Worm (Caenorhabditis elegans): Measurements from ENCODE around the gene pqn-65.

DNA sequence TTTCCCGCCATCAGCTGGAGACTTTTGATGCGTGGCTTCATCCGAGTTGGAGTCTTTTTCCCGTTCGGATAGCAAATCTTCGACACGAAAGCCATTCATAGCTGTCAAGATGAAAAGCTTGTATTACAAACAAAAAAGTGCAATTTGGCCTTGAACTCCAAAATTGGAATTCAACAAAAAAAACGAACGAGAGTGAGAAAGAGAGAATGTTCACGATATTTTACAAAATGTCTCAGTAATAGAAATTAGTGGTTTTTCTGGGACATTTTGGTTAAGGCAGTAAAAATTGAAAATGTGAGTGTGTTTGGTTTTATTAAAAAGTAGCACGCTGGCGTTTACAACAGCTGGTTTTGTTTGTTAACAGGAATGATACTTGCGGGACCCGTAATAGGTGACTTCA lies 34.6 kb upstream of the pqn-65 start, which contains the start of gene ceh-1:
- TF ChIP-seq unc-130 (GFP tag; optimal IDR thresholded peaks at IDR 0.05) (no peak), ama-1 (optimal IDR thresholded peaks at IDR 0.05) (no peak), ama-1 (GFP tag; optimal IDR thresholded peaks at IDR 0.05) (no peak), lin-40 (tag; optimal IDR thresholded peaks at IDR 0.05) (no peak), dpl-1 (GFP tag; optimal IDR thresholded peaks at IDR 0.05) (no peak), zfh-2 (GFP tag; conservative IDR thresholded peaks at IDR 0.05) (no peak), atf-7 (tag; optimal IDR thresholded peaks at IDR 0.05) (no peak), ceh-40 (GFP tag; IDR thresholded peaks at IDR 0.05) (no peak), aptf-2 (GFP tag; conservative IDR thresholded peaks at IDR 0.05) (no peak), efl-1 (GFP tag; optimal IDR thresholded peaks at IDR 0.05) (no peak), ztf-3 (GFP tag; optimal IDR thresholded peaks at IDR 0.05) (no peak), nfya-1 (tag; optimal IDR thresholded peaks at IDR 0.05; ENCODE audit: borderline replicate concordance, insufficient read depth) (no peak), F33H1.4 (GFP tag; IDR thresholded peaks at IDR 0.05) (no peak)
